Fruit fly (Drosophila melanogaster) whole organism, embryonic: ENCODE measurements around the gene drn.

ENCODE experiments used
- Atf3 ChIP-seq: fragments of 200-800 bp; sonication (Bioruptor generic); optimal IDR thresholded peaks from 3 replicates; lab custom pipeline; 2016; ENCODE audit warnings: missing biosample characterization, missing genetic modification characterization
- Blimp-1 ChIP-seq: fragments of 200-800 bp; sonication (Bioruptor generic); optimal IDR thresholded peaks from 3 replicates; lab custom pipeline; 2018; ENCODE audit warnings: missing biosample characterization, missing genetic modification characterization, mild to moderate bottlenecking, moderate library complexity, missing genetic modification reagents
- CG10267 ChIP-seq: fragments of 200-800 bp; sonication (Bioruptor generic); optimal IDR thresholded peaks from 2 replicates; lab custom pipeline; 2018; ENCODE audit warnings: missing biosample characterization, mild to moderate bottlenecking, missing genetic modification characterization, moderate library complexity
- CG10274 ChIP-seq: fragments of 200-800 bp; sonication (Bioruptor generic); optimal IDR thresholded peaks from 3 replicates; lab custom pipeline; 2017; ENCODE audit warnings: missing biosample characterization, mild to moderate bottlenecking, missing genetic modification characterization
- CG10979 ChIP-seq: fragments of 200-800 bp; sonication (Bioruptor generic); optimal IDR thresholded peaks from 2 replicates; lab custom pipeline; 2018; ENCODE audit warnings: missing biosample characterization, mild to moderate bottlenecking, missing genetic modification characterization, moderate library complexity
- CG11085 ChIP-seq: fragments of 200-800 bp; sonication (Bioruptor generic); IDR thresholded peaks from 2 replicates; pipeline ENCODE4 v1.3.6; 2022; ENCODE audit warnings: missing biosample characterization, missing genetic modification characterization
- CG11247 ChIP-seq: fragments of 200-800 bp; sonication (Bioruptor generic); IDR thresholded peaks from 2 replicates; pipeline ENCODE4 v1.3.6; 2022; ENCODE audit warnings: missing biosample characterization, missing genetic modification characterization
- CG11695 ChIP-seq: fragments of 200-800 bp; sonication (Bioruptor generic); IDR thresholded peaks from 3 replicates; pipeline ENCODE4 v1.3.6; 2022; ENCODE audit warnings: missing biosample characterization, missing genetic modification characterization
- CG12104 ChIP-seq: fragments of 200-800 bp; sonication (Bioruptor generic); optimal IDR thresholded peaks from 3 replicates; lab custom pipeline; 2016; ENCODE audit warnings: missing biosample characterization, missing genetic modification characterization
- CG12155 ChIP-seq: fragments of 200-800 bp; sonication (Bioruptor generic); optimal IDR thresholded peaks from 3 replicates; lab custom pipeline; 2016; ENCODE audit warnings: missing biosample characterization, missing genetic modification characterization
- CG12219 ChIP-seq: fragments of 200-800 bp; sonication (Bioruptor generic); optimal IDR thresholded peaks from 3 replicates; lab custom pipeline; 2018; ENCODE audit warnings: missing biosample characterization, mild to moderate bottlenecking, missing genetic modification characterization
- CG12744 ChIP-seq: fragments of 200-800 bp; sonication (Bioruptor generic); optimal IDR thresholded peaks from 2 replicates; lab custom pipeline; 2016; ENCODE audit warnings: missing biosample characterization, missing genetic modification characterization
- CG12942 ChIP-seq: fragments of 200-800 bp; sonication (Bioruptor generic); optimal IDR thresholded peaks from 3 replicates; lab custom pipeline; 2016; ENCODE audit warnings: missing biosample characterization, missing genetic modification characterization
- CG14014 ChIP-seq: fragments of 200-800 bp; sonication (Bioruptor generic); IDR thresholded peaks from 2 replicates; pipeline ENCODE4 v1.3.6; 2022; ENCODE audit warnings: missing biosample characterization, missing genetic modification characterization
- CG17359 ChIP-seq: fragments of 200-800 bp; sonication (Bioruptor generic); optimal IDR thresholded peaks from 3 replicates; lab custom pipeline; 2018; ENCODE audit warnings: missing biosample characterization, mild to moderate bottlenecking, missing genetic modification characterization, moderate library complexity
- CG17612 ChIP-seq: fragments of 200-800 bp; sonication (Bioruptor generic); IDR thresholded peaks from 2 replicates; pipeline ENCODE4 v1.3.6; 2022; ENCODE audit warnings: missing biosample characterization, missing genetic modification characterization
- CG18619 ChIP-seq: fragments of 200-800 bp; sonication (Bioruptor generic); optimal IDR thresholded peaks from 3 replicates; lab custom pipeline; 2017; ENCODE audit warnings: missing biosample characterization, mild to moderate bottlenecking, missing genetic modification characterization
- CG30020 ChIP-seq: fragments of 200-800 bp; optimal IDR thresholded peaks from 2 replicates; lab custom pipeline; 2019; ENCODE audit warnings: missing biosample characterization, mild to moderate bottlenecking, missing genetic modification characterization, moderate library complexity
- CG3065 ChIP-seq: fragments of 200-800 bp; sonication (Bioruptor generic); optimal IDR thresholded peaks from 2 replicates; lab custom pipeline; 2016; ENCODE audit warnings: missing biosample characterization, missing genetic modification characterization
- CG34376 ChIP-seq: fragments of 200-800 bp; sonication (Bioruptor generic); optimal IDR thresholded peaks from 2 replicates; lab custom pipeline; 2018; ENCODE audit warnings: missing biosample characterization, mild to moderate bottlenecking, missing genetic modification characterization
- CG4854 ChIP-seq: fragments of 200-800 bp; sonication (Bioruptor generic); optimal IDR thresholded peaks from 2 replicates; lab custom pipeline; 2016; ENCODE audit warnings: missing biosample characterization, missing genetic modification characterization, inconsistent platforms
- CG6175 ChIP-seq: fragments of 200-800 bp; sonication (Bioruptor generic); IDR thresholded peaks from 3 replicates; pipeline ENCODE4 v1.3.6; 2022; ENCODE audit warnings: missing biosample characterization, missing genetic modification characterization
- CG7987 ChIP-seq: fragments of 200-800 bp; sonication (Bioruptor generic); optimal IDR thresholded peaks from 2 replicates; lab custom pipeline; 2018; ENCODE audit warnings: missing biosample characterization, mild to moderate bottlenecking, missing genetic modification characterization, moderate library complexity
- CG8478 ChIP-seq: fragments of >200 bp; optimal IDR thresholded peaks from 2 replicates; lab custom pipeline; 2018
- CTCF ChIP-seq: fragments of 200-800 bp; sonication (Bioruptor generic); optimal IDR thresholded peaks from 2 replicates; lab custom pipeline; 2017; ENCODE audit warnings: missing biosample characterization, mild to moderate bottlenecking, missing genetic modification characterization, moderate library complexity
- D ChIP-seq, 2 experiments: fragments of 200-800 bp in 1 of 2; fragments of >200 bp in 1 of 2; sonication (Bioruptor generic) in 1 of 2; optimal IDR thresholded peaks; 2 replicates in 1 of 2; 3 replicates in 1 of 2; lab custom pipeline; 2017; ENCODE audit warnings: mild to moderate bottlenecking in 1 of 2, missing biosample characterization in 1 of 2, missing genetic modification characterization in 1 of 2, missing genetic modification reagents in 1 of 2
- D19A ChIP-seq: fragments of 200-800 bp; optimal IDR thresholded peaks from 3 replicates; lab custom pipeline; 2019; ENCODE audit warnings: missing biosample characterization, mild to moderate bottlenecking, missing genetic modification characterization, moderate library complexity
- Ets97D ChIP-seq: fragments of 200-800 bp; sonication (Bioruptor generic); optimal IDR thresholded peaks from 3 replicates; lab custom pipeline; 2016; ENCODE audit warnings: missing biosample characterization, missing genetic modification characterization
- Hand ChIP-seq: fragments of 200-800 bp; sonication (Bioruptor generic); optimal IDR thresholded peaks from 2 replicates; lab custom pipeline; 2017; ENCODE audit warnings: mild to moderate bottlenecking, missing biosample characterization, missing genetic modification reagents, missing genetic modification characterization
- Hr51 ChIP-seq, 2 experiments: fragments of 200-800 bp; sonication (Bioruptor generic); optimal IDR thresholded peaks; 2 replicates in 1 of 2; 3 replicates in 1 of 2; lab custom pipeline; 2016 to 2018; ENCODE audit warnings: missing biosample characterization in 2 of 2, missing genetic modification characterization in 2 of 2, mild to moderate bottlenecking in 1 of 2, moderate library complexity in 1 of 2
- Oli ChIP-seq: fragments of 200-800 bp; sonication (Bioruptor generic); optimal IDR thresholded peaks from 2 replicates; lab custom pipeline; 2018; ENCODE audit warnings: missing biosample characterization, mild to moderate bottlenecking, missing genetic modification characterization, moderate library complexity
- Side ChIP-seq: fragments of 200-800 bp; sonication (Bioruptor generic); optimal IDR thresholded peaks from 2 replicates; lab custom pipeline; 2016; ENCODE audit warnings: missing biosample characterization, missing genetic modification characterization
- Xbp1 ChIP-seq: fragments of 200-800 bp; sonication (Bioruptor generic); optimal IDR thresholded peaks from 3 replicates; lab custom pipeline; 2016; ENCODE audit warnings: missing biosample characterization, mild to moderate bottlenecking, missing genetic modification characterization
- ab ChIP-seq: fragments of 200-800 bp; sonication (Bioruptor generic); optimal IDR thresholded peaks from 2 replicates; lab custom pipeline; 2016; ENCODE audit warnings: missing biosample characterization, missing genetic modification characterization
- amos ChIP-seq: fragments of 200-800 bp; sonication (Bioruptor generic); IDR thresholded peaks from 2 replicates; pipeline ENCODE4 v1.3.6; 2022; ENCODE audit warnings: missing biosample characterization, missing genetic modification characterization; ENCODE audit not compliant: partially characterized antibody
- bigmax ChIP-seq: fragments of 200-800 bp; sonication (Bioruptor generic); optimal IDR thresholded peaks from 2 replicates; lab custom pipeline; 2018; ENCODE audit warnings: missing biosample characterization, mild to moderate bottlenecking, missing genetic modification characterization
- ems ChIP-seq: fragments of 200-800 bp; sonication (Bioruptor generic); optimal IDR thresholded peaks from 3 replicates; lab custom pipeline; 2016; ENCODE audit warnings: missing biosample characterization, missing genetic modification characterization
- gcm ChIP-seq: fragments of 200-800 bp; sonication (Bioruptor generic); optimal IDR thresholded peaks from 2 replicates; lab custom pipeline; 2019; ENCODE audit warnings: missing biosample characterization, mild to moderate bottlenecking, missing genetic modification characterization, moderate library complexity
- gsb-n ChIP-seq: fragments of 200-800 bp; sonication (Bioruptor generic); optimal IDR thresholded peaks from 3 replicates; lab custom pipeline; 2018; ENCODE audit warnings: missing biosample characterization, mild to moderate bottlenecking, missing genetic modification characterization
- ham ChIP-seq: fragments of 200-800 bp; sonication (Bioruptor generic); IDR thresholded peaks from 2 replicates; pipeline ENCODE4 v1.3.6; 2022; ENCODE audit warnings: missing biosample characterization, missing genetic modification characterization
- insv ChIP-seq, 2 experiments: fragments of 200-800 bp; sonication (Bioruptor generic); optimal IDR thresholded peaks; 3 replicates each; lab custom pipeline; 2016 to 2018; ENCODE audit warnings: missing biosample characterization in 2 of 2, missing genetic modification characterization in 2 of 2
- pfk ChIP-seq: fragments of 200-800 bp; sonication (Bioruptor generic); optimal IDR thresholded peaks from 2 replicates; lab custom pipeline; 2018; ENCODE audit warnings: missing biosample characterization, mild to moderate bottlenecking, missing genetic modification characterization, moderate library complexity
- phol ChIP-seq: fragments of 200-800 bp; sonication (Bioruptor generic); optimal IDR thresholded peaks from 3 replicates; lab custom pipeline; 2018; ENCODE audit warnings: missing biosample characterization, mild to moderate bottlenecking, missing genetic modification characterization, moderate library complexity
- pzg ChIP-seq: fragments of 200-800 bp; sonication (Bioruptor generic); optimal IDR thresholded peaks from 3 replicates; lab custom pipeline; 2018; ENCODE audit warnings: missing biosample characterization, mild to moderate bottlenecking, missing genetic modification characterization, moderate library complexity
- seq ChIP-seq: fragments of 200-800 bp; sonication (Bioruptor generic); IDR thresholded peaks from 2 replicates; pipeline ENCODE4 v1.3.6; 2022; ENCODE audit warnings: missing biosample characterization, missing genetic modification characterization
- sna ChIP-seq: fragments of 200-800 bp; sonication (Bioruptor generic); IDR thresholded peaks from 2 replicates; pipeline ENCODE4 v1.3.6; 2022; ENCODE audit warnings: missing biosample characterization, missing genetic modification characterization; ENCODE audit not compliant: partially characterized antibody
- stwl ChIP-seq: fragments of 200-800 bp; sonication (Bioruptor generic); optimal IDR thresholded peaks from 3 replicates; lab custom pipeline; 2018; ENCODE audit warnings: missing biosample characterization, mild to moderate bottlenecking, missing genetic modification characterization, moderate library complexity
- tio ChIP-seq: fragments of 200-800 bp; sonication (Bioruptor generic); optimal IDR thresholded peaks from 2 replicates; lab custom pipeline; 2017; ENCODE audit warnings: missing biosample characterization, missing genetic modification characterization, inconsistent platforms
- trh ChIP-seq: fragments of 200-800 bp; sonication (Bioruptor generic); optimal IDR thresholded peaks from 2 replicates; lab custom pipeline; 2016; ENCODE audit warnings: missing biosample characterization, missing genetic modification characterization

The drn gene

dm6 chr3R:9342248-9342882 is 2.3 kb downstream of the drn start (continued):
- TF ChIP-seq CG17359 (tag; lab: Kevin White, UChicago) (peak; percentile 67), amos (no peak), CG10274 (GFP tag; lab: Kevin White, UChicago) (no peak), Side (GFP tag; lab: Kevin White, UChicago) (no peak), gcm (GFP tag; lab: Kevin White, UChicago) (peak; percentile 78), sna (GFP tag; lab: Robert Waterston, UW) (no peak), pzg (GFP tag; lab: Kevin White, UChicago) (no peak), CG7987 (GFP tag; lab: Kevin White, UChicago) (peak; percentile 84), Ets97D (GFP tag; lab: Kevin White, UChicago) (peak; percentile 20), tio (GFP tag; lab: Kevin White, UChicago) (peak; percentile 38), CG6175 (no peak), seq (GFP tag; lab: Robert Waterston, UW) (no peak), D19A (tag; lab: Kevin White, UChicago) (peak; percentile 67), pfk (GFP tag; lab: Kevin White, UChicago) (peak; percentile 51), CG11085 (GFP tag; lab: Robert Waterston, UW) (no peak), CG12219 (GFP tag; lab: Kevin White, UChicago) (peak; percentile 50), Atf3 (GFP tag; lab: Kevin White, UChicago) (peak; percentile 13), Xbp1 (peak; percentile 19), CG12942 (GFP tag; lab: Kevin White, UChicago) (peak; percentile 4), Hand (GFP tag; lab: Kevin White, UChicago) (peak; percentile 10), ab (no peak), CG11695 (peak; percentile 55; the same call in 2 of the 3 replicates), CG12155 (GFP tag; lab: Kevin White, UChicago) (peak; percentile 43), trh (peak; percentile 12), Oli (tag; lab: Kevin White, UChicago) (peak; percentile 11), phol (tag; lab: Kevin White, UChicago) (peak; percentile 7), D (optimal IDR thresholded peaks at IDR 0.05; lab: Kevin White, UChicago) (no peak), D (GFP tag; optimal IDR thresholded peaks at IDR 0.05; lab: Kevin White, UChicago) (peak; percentile 13), CG12744 (GFP tag; lab: Kevin White, UChicago) (no peak), CG14014 (peak; percentile 11; the same call in 1 of the 2 replicates), CG12104 (GFP tag; lab: Kevin White, UChicago) (peak; percentile 57), CG8478 (lab: Kevin White, UChicago) (no peak), gsb-n (peak; percentile 61), CTCF (GFP tag; lab: Kevin White, UChicago) (peak; percentile 40), CG10979 (peak; percentile 33), ham (GFP tag; lab: Robert Waterston, UW) (no peak), insv (GFP tag; optimal IDR thresholded peaks at IDR 0.05; lab: Kevin White, UChicago) (peak in 1 of 2 experiments; percentile 38), CG17612 (no peak), CG10267 (tag; lab: Kevin White, UChicago) (peak; percentile 46), CG18619 (GFP tag; lab: Kevin White, UChicago) (peak; percentile 26), CG4854 (GFP tag; lab: Kevin White, UChicago) (peak; percentile 39), CG30020 (tag; lab: Kevin White, UChicago) (peak; percentile 26), ems (GFP tag; lab: Kevin White, UChicago) (no peak), Hr51 (GFP tag; optimal IDR thresholded peaks at IDR 0.05; lab: Kevin White, UChicago) (peak in 1 of 2 experiments; percentile 17), CG11247 (GFP tag; lab: Robert Waterston, UW) (peak; percentile 47; the same call in 1 of the 2 replicates), bigmax (peak; percentile 18), Blimp-1 (GFP tag; lab: Kevin White, UChicago) (peak; percentile 55), stwl (peak; percentile 55), CG3065 (GFP tag; lab: Kevin White, UChicago) (no peak), CG34376 (GFP tag; lab: Kevin White, UChicago) (peak; percentile 60)
